Fruit fly (Drosophila melanogaster): ENCODE measurements around the gene CG46025.

CG46025 gene

dm6 chr2L:7799804-7800433 lies 45.9 kb downstream of the CG46025 start, which contains the start of the genes Herp and r2d2 (continued):
- peak; percentile 89 for TF ChIP-seq twi (tag; optimal IDR thresholded peaks at IDR 0.05)
- peak; percentile 92 for TF ChIP-seq CG7372 (GFP tag; IDR thresholded peaks at IDR 0.05)
- TF ChIP-seq Rx (GFP tag; IDR thresholded peaks at IDR 0.05): peak; percentile 78
- TF ChIP-seq mam (GFP tag; optimal IDR thresholded peaks at IDR 0.05): peak; percentile 96
- peak; percentile 76 for TF ChIP-seq ttk (GFP tag; IDR thresholded peaks at IDR 0.05)
- peak; percentile 55; the same call in 1 of the 3 replicates for TF ChIP-seq HLH4C (GFP tag; IDR thresholded peaks at IDR 0.05; ENCODE audit: partially characterized antibody)
- peak; percentile 61 for TF ChIP-seq CG3838 (GFP tag; optimal IDR thresholded peaks at IDR 0.05)
- TF ChIP-seq sc (optimal IDR thresholded peaks at IDR 0.05): no peak
- peak; percentile 58 for TF ChIP-seq sc (GFP tag; optimal IDR thresholded peaks at IDR 0.05)
- peak; percentile 93 for TF ChIP-seq dm (GFP tag; optimal IDR thresholded peaks at IDR 0.05)
- TF ChIP-seq CG1602 (GFP tag; optimal IDR thresholded peaks at IDR 0.05): peak; percentile 89
- peak; percentile 74 for TF ChIP-seq CG10565 (GFP tag; optimal IDR thresholded peaks at IDR 0.05)
- TF ChIP-seq CG18262 (tag; optimal IDR thresholded peaks at IDR 0.05): peak; percentile 88
- peak; percentile 55 for TF ChIP-seq CG15073 (GFP tag; optimal IDR thresholded peaks at IDR 0.05)
- TF ChIP-seq Deaf1 (tag; optimal IDR thresholded peaks at IDR 0.05): peak; percentile 66
- TF ChIP-seq CG13894 (tag; optimal IDR thresholded peaks at IDR 0.05): peak; percentile 93
- TF ChIP-seq dati (GFP tag; IDR thresholded peaks at IDR 0.05): 0 out of 2 replicates have a peak, but pooled peaks have one; percentile 36
- peak; percentile 13; the same call in 1 of the 2 replicates for TF ChIP-seq ato (GFP tag; IDR thresholded peaks at IDR 0.05; ENCODE audit: partially characterized antibody)
- peak; percentile 87 for TF ChIP-seq tio (GFP tag; optimal IDR thresholded peaks at IDR 0.05)
- TF ChIP-seq Atf-2 (GFP tag; optimal IDR thresholded peaks at IDR 0.05): peak; percentile 92
- TF ChIP-seq Dll (GFP tag; IDR thresholded peaks at IDR 0.05; ENCODE audit: partially characterized antibody): peak; percentile 93
- peak; percentile 96 for TF ChIP-seq shn (GFP tag; optimal IDR thresholded peaks at IDR 0.05)
- TF ChIP-seq CG2202 (tag; optimal IDR thresholded peaks at IDR 0.05): peak; percentile 76
- TF ChIP-seq slbo (GFP tag; IDR thresholded peaks at IDR 0.05): peak; percentile 93
- TF ChIP-seq CG14860 (GFP tag; IDR thresholded peaks at IDR 0.05; ENCODE audit: partially characterized antibody): peak; percentile 58; the same call in 1 of the 3 replicates
- TF ChIP-seq emc (GFP tag; optimal IDR thresholded peaks at IDR 0.05): peak; percentile 79
- peak; percentile 86 for TF ChIP-seq Scr (GFP tag; IDR thresholded peaks at IDR 0.05; ENCODE audit: partially characterized antibody)
- TF ChIP-seq row (GFP tag; IDR thresholded peaks at IDR 0.05): peak; percentile 97
- no peak for TF ChIP-seq pita (GFP tag; optimal IDR thresholded peaks at IDR 0.05)
- peak; percentile 79 for TF ChIP-seq NFAT (GFP tag; IDR thresholded peaks at IDR 0.05)
- peak; percentile 75 for TF ChIP-seq gcm2 (GFP tag; optimal IDR thresholded peaks at IDR 0.05)
- peak; percentile 93 for TF ChIP-seq Dip3 (GFP tag; optimal IDR thresholded peaks at IDR 0.05)
- peak; percentile 55; the same call in 1 of the 2 replicates for TF ChIP-seq dan (GFP tag; IDR thresholded peaks at IDR 0.05)
- peak; percentile 75 for TF ChIP-seq CG6765 (GFP tag; optimal IDR thresholded peaks at IDR 0.05)
- TF ChIP-seq her (GFP tag; optimal IDR thresholded peaks at IDR 0.05): peak; percentile 92
- peak; percentile 52 for TF ChIP-seq CG10431 (GFP tag; optimal IDR thresholded peaks at IDR 0.05)
- TF ChIP-seq CG6254 (GFP tag; optimal IDR thresholded peaks at IDR 0.05): peak; percentile 24
- TF ChIP-seq Eip74EF (GFP tag; optimal IDR thresholded peaks at IDR 0.05): peak in 1 of 2 experiments; percentile 69
- TF ChIP-seq phol (tag; optimal IDR thresholded peaks at IDR 0.05): peak; percentile 90
- TF ChIP-seq pb (GFP tag; optimal IDR thresholded peaks at IDR 0.05): peak; percentile 93
- TF ChIP-seq CG7745 (tag; optimal IDR thresholded peaks at IDR 0.05): peak; percentile 21
- no peak for TF ChIP-seq sim (GFP tag; IDR thresholded peaks at IDR 0.05)
- peak; percentile 63 for TF ChIP-seq Nf-YA (GFP tag; IDR thresholded peaks at IDR 0.05)
- TF ChIP-seq CG10147 (GFP tag; optimal IDR thresholded peaks at IDR 0.05): peak; percentile 86
- peak; percentile 88 for TF ChIP-seq al (GFP tag; IDR thresholded peaks at IDR 0.05)
- TF ChIP-seq CG7928 (GFP tag; optimal IDR thresholded peaks at IDR 0.05): peak; percentile 79
- peak; percentile 82 for TF ChIP-seq CG7987 (GFP tag; optimal IDR thresholded peaks at IDR 0.05)
- peak; percentile 87 for TF ChIP-seq CG33557 (GFP tag; optimal IDR thresholded peaks at IDR 0.05)
- peak; percentile 95 for TF ChIP-seq kah (GFP tag; optimal IDR thresholded peaks at IDR 0.05)

All from whole organism, embryonic.